Worm (Caenorhabditis elegans) whole organism, L4/young adult: Measurements from ENCODE around the gene perm-3.

ENCODE experiments used
- W03F9.2 ChIP-seq: fragments of 150-350 bp; optimal IDR thresholded peaks from 2 replicates; lab custom pipeline; 2014; ENCODE audit warnings: missing biosample characterization, missing genetic modification characterization
- him-1 ChIP-seq: sonication (generic microtip); optimal IDR thresholded peaks from 2 replicates; lab custom pipeline; 2016; ENCODE audit warnings: missing genotype, missing genetic modification reagents, missing genetic modification characterization, missing compliant biosample characterization

ce11 chrIV:5382609-5383008 lies 12.0 kb downstream of the perm-3 start, which contains the start of gene F41H10.1:
- TF ChIP-seq W03F9.2 (no peak), him-1 (no peak)
